Fruit fly (Drosophila melanogaster) whole organism, embryonic: ENCODE measurements around the gene Msh6.
A peak's percentile ranks its signal among the peaks of the same experiment; 100 is the strongest.

Source experiments
- CG10366 ChIP-seq: fragments of 200-800 bp; sonication (Bioruptor generic); IDR thresholded peaks from 2 replicates; pipeline ENCODE4 v1.3.6; 2022; ENCODE audit warnings: missing biosample characterization, missing genetic modification characterization
- CG10431 ChIP-seq: fragments of 200-800 bp; sonication (Bioruptor generic); optimal IDR thresholded peaks from 3 replicates; lab custom pipeline; 2018; ENCODE audit warnings: missing biosample characterization, mild to moderate bottlenecking, missing genetic modification characterization
- CG10979 ChIP-seq: fragments of 200-800 bp; sonication (Bioruptor generic); optimal IDR thresholded peaks from 2 replicates; lab custom pipeline; 2018; ENCODE audit warnings: missing biosample characterization, mild to moderate bottlenecking, missing genetic modification characterization, moderate library complexity
- CG11560 ChIP-seq: fragments of 200-800 bp; sonication (Bioruptor generic); IDR thresholded peaks from 3 replicates; pipeline ENCODE4 v1.3.6; 2022; ENCODE audit warnings: missing biosample characterization, missing genetic modification characterization
- CG12942 ChIP-seq: fragments of 200-800 bp; sonication (Bioruptor generic); optimal IDR thresholded peaks from 3 replicates; lab custom pipeline; 2016; ENCODE audit warnings: missing biosample characterization, missing genetic modification characterization
- CG1529 ChIP-seq: fragments of 200-800 bp; sonication (Bioruptor generic); optimal IDR thresholded peaks from 3 replicates; lab custom pipeline; 2018; ENCODE audit warnings: missing biosample characterization, missing genetic modification characterization
- CG15479 ChIP-seq: fragments of 200-800 bp; sonication (Bioruptor generic); optimal IDR thresholded peaks from 3 replicates; lab custom pipeline; 2019; ENCODE audit warnings: missing biosample characterization, mild to moderate bottlenecking, missing genetic modification characterization, moderate library complexity
- CG17186 ChIP-seq: fragments of 200-800 bp; sonication (Bioruptor generic); optimal IDR thresholded peaks from 3 replicates; lab custom pipeline; 2017; ENCODE audit warnings: missing biosample characterization, missing genetic modification reagents, missing genetic modification characterization
- CG17361 ChIP-seq: fragments of 200-800 bp; sonication (Bioruptor generic); IDR thresholded peaks from 3 replicates; pipeline ENCODE4 v1.3.6; 2022; ENCODE audit warnings: missing biosample characterization, missing genetic modification characterization
- CG17385 ChIP-seq: fragments of 200-800 bp; sonication (Bioruptor generic); optimal IDR thresholded peaks from 3 replicates; lab custom pipeline; 2018; ENCODE audit warnings: missing biosample characterization, mild to moderate bottlenecking, missing genetic modification characterization
- CG17612 ChIP-seq: fragments of 200-800 bp; sonication (Bioruptor generic); IDR thresholded peaks from 2 replicates; pipeline ENCODE4 v1.3.6; 2022; ENCODE audit warnings: missing biosample characterization, missing genetic modification characterization
- CG18262 ChIP-seq: fragments of 200-800 bp; optimal IDR thresholded peaks from 3 replicates; lab custom pipeline; 2019; ENCODE audit warnings: missing biosample characterization, mild to moderate bottlenecking, missing genetic modification characterization, moderate library complexity
- CG18599 ChIP-seq: fragments of 200-800 bp; sonication (Bioruptor generic); optimal IDR thresholded peaks from 3 replicates; lab custom pipeline; 2017; ENCODE audit warnings: missing biosample characterization, missing genetic modification characterization, mild to moderate bottlenecking, moderate library complexity, missing genetic modification reagents
- CG3726 ChIP-seq: fragments of 200-800 bp; sonication (Bioruptor generic); IDR thresholded peaks from 3 replicates; pipeline ENCODE4, ENCODE4 v1.3.6; 2022; ENCODE audit warnings: missing biosample characterization, missing genetic modification characterization
- CG7745 ChIP-seq: fragments of 200-800 bp; sonication (Bioruptor generic); optimal IDR thresholded peaks from 2 replicates; lab custom pipeline; 2018; ENCODE audit warnings: missing biosample characterization, mild to moderate bottlenecking, missing genetic modification characterization, moderate library complexity
- D19A ChIP-seq: fragments of 200-800 bp; optimal IDR thresholded peaks from 3 replicates; lab custom pipeline; 2019; ENCODE audit warnings: missing biosample characterization, mild to moderate bottlenecking, missing genetic modification characterization, moderate library complexity
- Eip74EF ChIP-seq, 2 experiments: fragments of 200-800 bp in 1 of 2; fragments of >200 bp in 1 of 2; sonication (Bioruptor generic) in 1 of 2; optimal IDR thresholded peaks; 2 replicates each; lab custom pipeline; 2017 to 2019; ENCODE audit warnings: missing biosample characterization in 2 of 2, missing genetic modification characterization in 2 of 2, mild to moderate bottlenecking in 1 of 2, moderate library complexity in 1 of 2
- Fer3 ChIP-seq: fragments of 200-800 bp; sonication (Bioruptor generic); optimal IDR thresholded peaks from 2 replicates; lab custom pipeline; 2018; ENCODE audit warnings: missing biosample characterization, mild to moderate bottlenecking, missing genetic modification characterization, moderate library complexity
- GATAe ChIP-seq: fragments of 200-800 bp; sonication (Bioruptor generic); conservative IDR thresholded peaks from 2 replicates; pipeline ENCODE4 v1.3.6; 2022; ENCODE audit warnings: missing biosample characterization, missing genetic modification characterization
- HLH3B ChIP-seq: fragments of 200-800 bp; sonication (Bioruptor generic); IDR thresholded peaks from 2 replicates; pipeline ENCODE4 v1.3.6; 2022; ENCODE audit warnings: missing biosample characterization, missing genetic modification characterization
- Hr78 ChIP-seq, 2 experiments: fragments of 200-800 bp in 1 of 2; fragments of >200 bp in 1 of 2; sonication (Bioruptor generic) in 1 of 2; optimal IDR thresholded peaks; 2 replicates each; lab custom pipeline; 2017 to 2019; ENCODE audit warnings: missing biosample characterization in 2 of 2, missing genetic modification characterization in 2 of 2, mild to moderate bottlenecking in 1 of 2, moderate library complexity in 1 of 2
- Med ChIP-seq: fragments of 200-800 bp; sonication (Bioruptor generic); peaks from one replicate; lab custom pipeline; 2016; ENCODE audit warnings: missing biosample characterization, missing genetic modification characterization, mild to moderate bottlenecking, inconsistent platforms, moderate library complexity
- Nf-YC ChIP-seq: fragments of 200-800 bp; optimal IDR thresholded peaks from 3 replicates; lab custom pipeline; 2019; ENCODE audit warnings: missing biosample characterization, mild to moderate bottlenecking, missing genetic modification characterization, moderate library complexity
- Optix ChIP-seq: fragments of 200-800 bp; sonication (Bioruptor generic); IDR thresholded peaks from 3 replicates; pipeline ENCODE4 v1.3.6; 2022; ENCODE audit warnings: missing biosample characterization, missing genetic modification characterization
- Sox100B ChIP-seq: fragments of 200-800 bp; sonication (Bioruptor generic); optimal IDR thresholded peaks from 3 replicates; lab custom pipeline; 2018; ENCODE audit warnings: missing biosample characterization, mild to moderate bottlenecking, missing genetic modification characterization
- Ssrp ChIP-seq: fragments of 200-800 bp; sonication (Bioruptor generic); optimal IDR thresholded peaks from 2 replicates; lab custom pipeline; 2018; ENCODE audit warnings: missing biosample characterization, mild to moderate bottlenecking, missing genetic modification characterization, moderate library complexity
- TFAM ChIP-seq: fragments of 200-800 bp; sonication (Bioruptor generic); optimal IDR thresholded peaks from 2 replicates; lab custom pipeline; 2017; ENCODE audit warnings: missing biosample characterization, missing genetic modification characterization, inconsistent platforms
- abd-A ChIP-seq: fragments of 200-800 bp; sonication (Bioruptor generic); optimal IDR thresholded peaks from 3 replicates; lab custom pipeline; 2019; ENCODE audit warnings: missing biosample characterization, mild to moderate bottlenecking, missing genetic modification characterization, moderate library complexity
- bcd ChIP-seq: fragments of 200-800 bp; sonication (Bioruptor generic); optimal IDR thresholded peaks from 2 replicates; lab custom pipeline; 2017; ENCODE audit warnings: missing biosample characterization, mild to moderate bottlenecking, missing genetic modification characterization
- br ChIP-seq: fragments of >200 bp; optimal IDR thresholded peaks from 2 replicates; lab custom pipeline; 2017
- bsh ChIP-seq, 2 experiments: fragments of 200-800 bp; sonication (Bioruptor generic); optimal IDR thresholded peaks; 2 replicates each; lab custom pipeline; 2017 to 2018; ENCODE audit warnings: mild to moderate bottlenecking in 2 of 2, missing biosample characterization in 2 of 2, missing genetic modification characterization in 2 of 2, moderate library complexity in 1 of 2
- crol ChIP-seq: fragments of 200-800 bp; sonication (Bioruptor generic); IDR thresholded peaks from 2 replicates; pipeline ENCODE4 v1.3.6; 2022; ENCODE audit warnings: missing biosample characterization, missing genetic modification characterization
- dan ChIP-seq: fragments of 200-800 bp; sonication (Bioruptor generic); IDR thresholded peaks from 2 replicates; pipeline ENCODE4 v1.3.6; 2022; ENCODE audit warnings: missing biosample characterization, missing genetic modification characterization
- gem ChIP-seq: fragments of 200-800 bp; sonication (Bioruptor generic); optimal IDR thresholded peaks from 2 replicates; lab custom pipeline; 2019; ENCODE audit warnings: missing biosample characterization, mild to moderate bottlenecking, missing genetic modification characterization, moderate library complexity
- gsb-n ChIP-seq: fragments of 200-800 bp; sonication (Bioruptor generic); optimal IDR thresholded peaks from 3 replicates; lab custom pipeline; 2018; ENCODE audit warnings: missing biosample characterization, mild to moderate bottlenecking, missing genetic modification characterization
- ind ChIP-seq: fragments of 200-800 bp; sonication (Bioruptor generic); optimal IDR thresholded peaks from 3 replicates; lab custom pipeline; 2016; ENCODE audit warnings: missing biosample characterization, missing genetic modification characterization
- kni ChIP-seq: fragments of 200-800 bp; sonication (Bioruptor generic); optimal IDR thresholded peaks from 3 replicates; lab custom pipeline; 2017; ENCODE audit warnings: mild to moderate bottlenecking, missing biosample characterization, missing genetic modification reagents, missing genetic modification characterization
- maf-S ChIP-seq: fragments of 200-800 bp; sonication (Bioruptor generic); optimal IDR thresholded peaks from 2 replicates; lab custom pipeline; 2016; ENCODE audit warnings: missing biosample characterization, missing genetic modification characterization
- oc ChIP-seq: fragments of 200-800 bp; sonication (Bioruptor generic); optimal IDR thresholded peaks from 2 replicates; lab custom pipeline; 2018; ENCODE audit warnings: missing biosample characterization, mild to moderate bottlenecking, missing genetic modification characterization, moderate library complexity
- pfk ChIP-seq: fragments of 200-800 bp; sonication (Bioruptor generic); optimal IDR thresholded peaks from 2 replicates; lab custom pipeline; 2018; ENCODE audit warnings: missing biosample characterization, mild to moderate bottlenecking, missing genetic modification characterization, moderate library complexity
- phol ChIP-seq: fragments of 200-800 bp; sonication (Bioruptor generic); optimal IDR thresholded peaks from 3 replicates; lab custom pipeline; 2018; ENCODE audit warnings: missing biosample characterization, mild to moderate bottlenecking, missing genetic modification characterization, moderate library complexity
- row ChIP-seq: fragments of 200-800 bp; sonication (Bioruptor generic); IDR thresholded peaks from 3 replicates; pipeline ENCODE4 v1.3.6; 2022; ENCODE audit warnings: missing biosample characterization, missing genetic modification characterization
- schlank ChIP-seq: fragments of 200-800 bp; sonication (Bioruptor generic); optimal IDR thresholded peaks from 2 replicates; lab custom pipeline; 2018; ENCODE audit warnings: missing biosample characterization, mild to moderate bottlenecking, missing genetic modification characterization
- sqz ChIP-seq: fragments of 200-800 bp; sonication (Bioruptor generic); optimal IDR thresholded peaks from 3 replicates; lab custom pipeline; 2018; ENCODE audit warnings: missing biosample characterization, mild to moderate bottlenecking, missing genetic modification characterization
- tx ChIP-seq: fragments of 200-800 bp; sonication (Bioruptor generic); optimal IDR thresholded peaks from 2 replicates; lab custom pipeline; 2016; ENCODE audit warnings: missing biosample characterization, missing genetic modification characterization
- vvl ChIP-seq: fragments of 200-800 bp; sonication (Bioruptor generic); IDR thresholded peaks from 2 replicates; pipeline ENCODE4 v1.3.6; 2022; ENCODE audit warnings: missing biosample characterization, missing genetic modification characterization
- wdn ChIP-seq: fragments of 200-800 bp; sonication (Bioruptor generic); IDR thresholded peaks from 2 replicates; pipeline ENCODE4 v1.3.6; 2022; ENCODE audit warnings: missing biosample characterization, missing genetic modification characterization
- z ChIP-seq: fragments of 200-800 bp; sonication (Bioruptor generic); IDR thresholded peaks from 3 replicates; pipeline ENCODE4 v1.3.6; 2022; ENCODE audit warnings: missing biosample characterization, missing genetic modification characterization

Gene Msh6

dm6 chr3L:15201351-15201750 is 43.0 kb upstream of the Msh6 start (continued):
- TF ChIP-seq Optix (GFP tag; lab: Robert Waterston, UW), result no peak
- TF ChIP-seq Eip74EF (GFP tag; optimal IDR thresholded peaks at IDR 0.05; lab: Kevin White, UChicago), result no peak
- peak; percentile 69 for TF ChIP-seq sqz (GFP tag; lab: Kevin White, UChicago)
- peak; percentile 45 for TF ChIP-seq vvl
- TF ChIP-seq CG10366 (GFP tag; lab: Robert Waterston, UW), result no peak
- TF ChIP-seq Nf-YC (tag; lab: Kevin White, UChicago), result no peak
- peak; percentile 14 for TF ChIP-seq oc
- no peak for TF ChIP-seq CG17385 (GFP tag; lab: Kevin White, UChicago)

dm6 chr3L:15200280-15200987 is 42.1 kb upstream of the Msh6 start:
- TF ChIP-seq crol (GFP tag; lab: Robert Waterston, UW) (peak; percentile 50; the same call in 1 of the 2 replicates), gem (tag; lab: Kevin White, UChicago) (peak; percentile 17), bsh (GFP tag; optimal IDR thresholded peaks at IDR 0.05; lab: Kevin White, UChicago) (no peak), CG18599 (GFP tag; lab: Kevin White, UChicago) (no peak), CG7745 (peak; percentile 10), ind (GFP tag; lab: Kevin White, UChicago) (no peak), phol (tag; lab: Kevin White, UChicago) (peak; percentile 14), Fer3 (tag; lab: Kevin White, UChicago) (no peak), D19A (tag; lab: Kevin White, UChicago) (peak; percentile 96), kni (GFP tag; lab: Kevin White, UChicago) (peak; percentile 14), Med (GFP tag; lab: Kevin White, UChicago) (peak; percentile 52), Sox100B (no peak), HLH3B (GFP tag; lab: Robert Waterston, UW) (no peak), gsb-n (tag; lab: Kevin White, UChicago) (peak; percentile 15), dan (GFP tag; lab: Robert Waterston, UW) (no peak), tx (GFP tag; lab: Kevin White, UChicago) (no peak), Hr78 (GFP tag; optimal IDR thresholded peaks at IDR 0.05; lab: Kevin White, UChicago) (peak in 1 of 2 experiments; percentile 88), CG3726 (GFP tag; lab: Robert Waterston, UW) (0 out of 3 replicates have a peak, but pooled peaks have one; percentile 23), bcd (GFP tag; lab: Kevin White, UChicago) (no peak), CG11560 (tag; lab: Robert Waterston, UW) (no peak), pfk (GFP tag; lab: Kevin White, UChicago) (no peak), CG17361 (GFP tag; lab: Robert Waterston, UW) (0 out of 3 replicates have a peak, but pooled peaks have one; percentile 28), br (no peak), CG1529 (GFP tag; lab: Kevin White, UChicago) (no peak), abd-A (tag; lab: Kevin White, UChicago) (peak; percentile 20), CG10431 (GFP tag; lab: Kevin White, UChicago) (no peak), wdn (GFP tag; lab: Robert Waterston, UW) (no peak), CG15479 (GFP tag; lab: Kevin White, UChicago) (no peak), CG17612 (GFP tag; lab: Robert Waterston, UW) (no peak), z (GFP tag; lab: Robert Waterston, UW) (0 out of 3 replicates have a peak, but pooled peaks have one; percentile 26), CG17186 (GFP tag; lab: Kevin White, UChicago) (no peak), CG10979 (peak; percentile 1), row (GFP tag; lab: Robert Waterston, UW) (peak; percentile 10; the same call in 1 of the 3 replicates), TFAM (no peak), CG18262 (tag; lab: Kevin White, UChicago) (peak; percentile 39), CG12942 (GFP tag; lab: Kevin White, UChicago) (no peak), schlank (tag; lab: Kevin White, UChicago) (no peak), maf-S (GFP tag; lab: Kevin White, UChicago) (no peak), GATAe (GFP tag; lab: Robert Waterston, UW) (no peak), Ssrp (tag; lab: Kevin White, UChicago) (no peak)
